Fruit fly (Drosophila melanogaster) whole organism, prepupa: Measurements from ENCODE around the gene Bet1.

Experiments used
- Gug ChIP-seq: fragments of 200-800 bp; sonication (Bioruptor generic); IDR thresholded peaks from 2 replicates; pipeline ENCODE4 v1.3.6; 2022; ENCODE audit warnings: missing biosample characterization, missing genetic modification characterization
- cyc ChIP-seq: fragments of 200-800 bp; sonication (Bioruptor generic); optimal IDR thresholded peaks from 3 replicates; lab custom pipeline; 2016; ENCODE audit warnings: missing biosample characterization, missing genetic modification characterization

- TF ChIP-seq Gug (GFP tag; lab: Robert Waterston, UW) (no peak), cyc (GFP tag; lab: Kevin White, UChicago) (no peak)
These were observed 27.3 kb downstream of the Bet1 start for dm6 chr3L:19288395-19288969.
